Worm (Caenorhabditis elegans) whole organism, early embryonic: Measurements from ENCODE around the gene C05B5.11.

Source experiments
- B0310.2 ChIP-seq: sonication (generic microtip); optimal IDR thresholded peaks from 2 replicates; lab custom pipeline; 2016; ENCODE audit warnings: mild to moderate bottlenecking, missing genetic modification characterization, missing compliant biosample characterization
- ama-1 ChIP-seq: fragments of 150-350 bp; optimal IDR thresholded peaks from 2 replicates; lab custom pipeline; 2014
- ceh-13 ChIP-seq: fragments of 200-800 bp; sonication (Bioruptor generic); optimal IDR thresholded peaks from 2 replicates; lab custom pipeline; 2018; ENCODE audit warnings: mild to moderate bottlenecking, missing genetic modification characterization, missing compliant biosample characterization
- ceh-36 ChIP-seq: sonication (generic microtip); optimal IDR thresholded peaks from 2 replicates; lab custom pipeline; 2016; ENCODE audit warnings: missing genetic modification characterization, inconsistent platforms, missing compliant biosample characterization
- flt-1 ChIP-seq: fragments of 200-800 bp; sonication (Bioruptor generic); IDR thresholded peaks from 2 replicates; pipeline ENCODE4 v1.3.6; 2022; ENCODE audit warnings: missing genetic modification characterization, missing compliant biosample characterization
- hnd-1 ChIP-seq: sonication (generic microtip); optimal IDR thresholded peaks from 2 replicates; lab custom pipeline; 2016; ENCODE audit warnings: missing genetic modification characterization, missing compliant biosample characterization
- pes-1 ChIP-seq: fragments of 200-800 bp; sonication (Bioruptor generic); IDR thresholded peaks from 2 replicates; pipeline ENCODE4 v1.3.6; 2022; ENCODE audit warnings: missing genetic modification reagents, missing genetic modification characterization, missing compliant biosample characterization
- scrt-1 ChIP-seq: fragments of 200-800 bp; sonication (Bioruptor generic); IDR thresholded peaks from 2 replicates; pipeline ENCODE4 v1.3.6; 2022; ENCODE audit warnings: missing genetic modification characterization, missing compliant biosample characterization
- sea-1 ChIP-seq: fragments of 200-800 bp; sonication (Bioruptor generic); conservative IDR thresholded peaks from 2 replicates; pipeline ENCODE4 v1.3.6; 2022; ENCODE audit warnings: missing genetic modification characterization, missing compliant biosample characterization
- tra-4 ChIP-seq: sonication (generic microtip); optimal IDR thresholded peaks from 2 replicates; lab custom pipeline; 2017; ENCODE audit warnings: missing genetic modification characterization, missing compliant biosample characterization

DNA sequence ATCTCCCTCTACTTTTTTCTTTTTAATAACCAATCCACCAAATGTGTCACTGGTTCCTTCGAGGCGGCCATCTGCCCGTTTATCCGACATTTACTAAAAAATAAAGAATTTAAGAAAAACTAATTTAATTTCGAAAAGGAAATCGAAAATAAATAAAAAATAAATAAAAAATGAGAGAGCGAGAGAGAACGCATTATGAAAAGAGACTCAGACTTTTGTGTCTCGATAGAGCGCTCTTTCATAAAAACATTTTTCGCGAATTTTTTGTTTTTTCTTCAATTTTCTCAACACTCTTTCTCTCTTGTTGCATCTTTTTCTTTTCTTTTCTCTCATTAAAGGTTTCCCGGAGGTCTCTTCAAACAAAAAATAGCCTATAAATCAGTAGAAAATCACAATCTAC is 48.2 kb upstream of the C05B5.11 start, which contains the start of gene mog-1:
- TF ChIP-seq ceh-36 (tag; lab: Kevin White, UChicago) (no peak), flt-1 (GFP tag; lab: Robert Waterston, UW) (no peak), ceh-13 (no peak), pes-1 (GFP tag; lab: Robert Waterston, UW) (no peak), scrt-1 (GFP tag; lab: Robert Waterston, UW) (no peak), B0310.2 (tag; lab: Kevin White, UChicago) (no peak), ama-1 (lab: Kevin White, UChicago) (no peak), hnd-1 (tag; lab: Kevin White, UChicago) (no peak), tra-4 (tag; lab: Kevin White, UChicago) (no peak), sea-1 (GFP tag; lab: Robert Waterston, UW) (no peak)
